Fruit fly (Drosophila melanogaster) whole organism, prepupa: Measurements from ENCODE around the gene smp-30.

ENCODE experiments used
- Blimp-1 ChIP-seq: fragments of 200-800 bp; sonication (Bioruptor generic); optimal IDR thresholded peaks from 3 replicates; lab custom pipeline; 2017; ENCODE audit warnings: missing biosample characterization, missing genetic modification characterization, mild to moderate bottlenecking, moderate library complexity, missing genetic modification reagents
- CG10669 ChIP-seq: fragments of 200-800 bp; sonication (Bioruptor generic); optimal IDR thresholded peaks from 3 replicates; lab custom pipeline; 2018; ENCODE audit warnings: missing biosample characterization, mild to moderate bottlenecking, missing genetic modification characterization, moderate library complexity
- CG11294 ChIP-seq: fragments of 200-800 bp; sonication (Bioruptor generic); IDR thresholded peaks from 2 replicates; pipeline ENCODE4 v1.3.6; 2022; ENCODE audit warnings: missing biosample characterization, missing genetic modification characterization
- CG11762 ChIP-seq: fragments of 200-800 bp; sonication (Bioruptor generic); optimal IDR thresholded peaks from 3 replicates; lab custom pipeline; 2016; ENCODE audit warnings: missing biosample characterization, missing genetic modification characterization; ENCODE audit not compliant: insufficient read depth
- CG11902 ChIP-seq: fragments of 200-800 bp; sonication (Bioruptor generic); optimal IDR thresholded peaks from 3 replicates; lab custom pipeline; 2016; ENCODE audit warnings: missing biosample characterization, missing genetic modification characterization
- CG15336 ChIP-seq: fragments of 200-800 bp; sonication (Bioruptor generic); IDR thresholded peaks from 2 replicates; pipeline ENCODE4 v1.3.6; 2022; ENCODE audit warnings: missing biosample characterization, missing genetic modification characterization
- CG16779 ChIP-seq: fragments of 200-800 bp; sonication (Bioruptor generic); optimal IDR thresholded peaks from 3 replicates; lab custom pipeline; 2017; ENCODE audit warnings: missing biosample characterization, mild to moderate bottlenecking, missing genetic modification characterization
- CG32006 ChIP-seq: fragments of 200-800 bp; sonication (Bioruptor generic); optimal IDR thresholded peaks from 3 replicates; lab custom pipeline; 2017; ENCODE audit warnings: missing biosample characterization, mild to moderate bottlenecking, missing genetic modification characterization
- CG34406 ChIP-seq: fragments of 200-800 bp; sonication (Bioruptor generic); optimal IDR thresholded peaks from 3 replicates; lab custom pipeline; 2016; ENCODE audit warnings: missing biosample characterization, missing genetic modification characterization
- CG3919 ChIP-seq: fragments of 200-800 bp; sonication (Bioruptor generic); optimal IDR thresholded peaks from 3 replicates; lab custom pipeline; 2016; ENCODE audit warnings: missing biosample characterization, missing genetic modification characterization
- CG6792 ChIP-seq: fragments of 200-800 bp; sonication (Bioruptor generic); optimal IDR thresholded peaks from 3 replicates; lab custom pipeline; 2016; ENCODE audit warnings: missing biosample characterization, missing genetic modification characterization
- CG6808 ChIP-seq: fragments of 200-800 bp; sonication (Bioruptor generic); optimal IDR thresholded peaks from 3 replicates; lab custom pipeline; 2017; ENCODE audit warnings: missing biosample characterization, missing genetic modification characterization, mild to moderate bottlenecking, moderate library complexity, missing genetic modification reagents
- CG6854 ChIP-seq: fragments of 200-800 bp; sonication (Bioruptor generic); optimal IDR thresholded peaks from 2 replicates; lab custom pipeline; 2017; ENCODE audit warnings: missing biosample characterization, mild to moderate bottlenecking, missing genetic modification characterization
- CG8119 ChIP-seq: fragments of 200-800 bp; sonication (Bioruptor generic); IDR thresholded peaks from 3 replicates; pipeline ENCODE4 v1.3.6; 2022; ENCODE audit warnings: missing biosample characterization, missing genetic modification characterization
- CG8319 ChIP-seq: fragments of 200-800 bp; sonication (Bioruptor generic); optimal IDR thresholded peaks from 3 replicates; lab custom pipeline; 2016; ENCODE audit warnings: missing biosample characterization, missing genetic modification characterization
- CG8632 ChIP-seq: fragments of 200-800 bp; sonication (Bioruptor generic); optimal IDR thresholded peaks from 3 replicates; lab custom pipeline; 2016; ENCODE audit warnings: missing biosample characterization, missing genetic modification characterization
- Eip75B ChIP-seq: fragments of 200-800 bp; sonication (Bioruptor generic); optimal IDR thresholded peaks from 3 replicates; lab custom pipeline; 2016; ENCODE audit warnings: missing biosample characterization, missing genetic modification characterization
- Eip78C ChIP-seq: fragments of 200-800 bp; sonication (Bioruptor generic); peaks from one replicate; lab custom pipeline; 2016; ENCODE audit warnings: missing biosample characterization, missing genetic modification characterization
- Ets21C ChIP-seq: fragments of 200-800 bp; sonication (Bioruptor generic); optimal IDR thresholded peaks from 3 replicates; lab custom pipeline; 2016; ENCODE audit warnings: missing biosample characterization, missing genetic modification characterization
- Ets96B ChIP-seq: fragments of 200-800 bp; optimal IDR thresholded peaks from 2 replicates; lab custom pipeline; 2019; ENCODE audit warnings: missing biosample characterization, mild to moderate bottlenecking, missing genetic modification characterization, moderate library complexity
- Gug ChIP-seq: fragments of 200-800 bp; sonication (Bioruptor generic); IDR thresholded peaks from 2 replicates; pipeline ENCODE4 v1.3.6; 2022; ENCODE audit warnings: missing biosample characterization, missing genetic modification characterization
- Hr38 ChIP-seq: sonication (Bioruptor generic); optimal IDR thresholded peaks from 2 replicates; lab custom pipeline; 2016; ENCODE audit warnings: missing biosample characterization, missing genetic modification characterization
- Hr4 ChIP-seq: fragments of 200-800 bp; sonication (Bioruptor generic); optimal IDR thresholded peaks from 3 replicates; lab custom pipeline; 2016; ENCODE audit warnings: missing biosample characterization, missing genetic modification characterization
- Met ChIP-seq: fragments of 200-800 bp; sonication (Bioruptor generic); optimal IDR thresholded peaks from 3 replicates; lab custom pipeline; 2016; ENCODE audit warnings: missing biosample characterization, missing genetic modification characterization
- OdsH ChIP-seq: fragments of 200-800 bp; sonication (Bioruptor generic); optimal IDR thresholded peaks from 3 replicates; lab custom pipeline; 2016; ENCODE audit warnings: missing biosample characterization, missing genetic modification characterization
- Smox ChIP-seq: fragments of 200-800 bp; sonication (Bioruptor generic); optimal IDR thresholded peaks from 3 replicates; lab custom pipeline; 2016; ENCODE audit warnings: missing biosample characterization, missing genetic modification characterization
- Sox14 ChIP-seq: fragments of 200-800 bp; sonication (Bioruptor generic); optimal IDR thresholded peaks from 3 replicates; lab custom pipeline; 2016; ENCODE audit warnings: missing biosample characterization, missing genetic modification characterization
- achi ChIP-seq: fragments of 200-800 bp; sonication (Bioruptor generic); optimal IDR thresholded peaks from 3 replicates; lab custom pipeline; 2016; ENCODE audit warnings: missing biosample characterization, missing genetic modification characterization
- dac ChIP-seq: fragments of 200-800 bp; sonication (Bioruptor generic); optimal IDR thresholded peaks from 2 replicates; lab custom pipeline; 2017; ENCODE audit warnings: missing biosample characterization, mild to moderate bottlenecking, missing genetic modification characterization
- dsx ChIP-seq: fragments of 200-800 bp; optimal IDR thresholded peaks from 3 replicates; lab custom pipeline; 2019; ENCODE audit warnings: missing biosample characterization, mild to moderate bottlenecking, missing genetic modification characterization, moderate library complexity; ENCODE audit not compliant: poor library complexity, severe bottlenecking
- eg ChIP-seq: fragments of 200-800 bp; sonication (Bioruptor generic); IDR thresholded peaks from 3 replicates; pipeline ENCODE4 v1.3.6; 2022; ENCODE audit warnings: missing biosample characterization, missing genetic modification characterization
- esn ChIP-seq: fragments of 200-800 bp; sonication (Bioruptor generic); optimal IDR thresholded peaks from 2 replicates; lab custom pipeline; 2016; ENCODE audit warnings: missing biosample characterization, mild to moderate bottlenecking, missing genetic modification characterization, moderate library complexity
- fd59A ChIP-seq: fragments of 200-800 bp; sonication (Bioruptor generic); optimal IDR thresholded peaks from 2 replicates; lab custom pipeline; 2017; ENCODE audit warnings: missing biosample characterization, mild to moderate bottlenecking, missing genetic modification characterization, missing genetic modification reagents
- fd85E ChIP-seq: fragments of 200-800 bp; sonication (Bioruptor generic); optimal IDR thresholded peaks from 3 replicates; lab custom pipeline; 2016; ENCODE audit warnings: missing biosample characterization, missing genetic modification characterization
- fkh ChIP-seq: fragments of 200-800 bp; sonication (Bioruptor generic); optimal IDR thresholded peaks from 3 replicates; lab custom pipeline; 2017; ENCODE audit warnings: missing biosample characterization, mild to moderate bottlenecking, missing genetic modification characterization, moderate library complexity
- lz ChIP-seq: fragments of 200-800 bp; sonication (Bioruptor generic); optimal IDR thresholded peaks from 3 replicates; lab custom pipeline; 2016; ENCODE audit warnings: missing biosample characterization, missing genetic modification characterization
- pdm3 ChIP-seq: fragments of 200-800 bp; sonication (Bioruptor generic); optimal IDR thresholded peaks from 3 replicates; lab custom pipeline; 2016; ENCODE audit warnings: missing biosample characterization, missing genetic modification characterization
- salr ChIP-seq, 2 experiments: fragments of 200-800 bp; sonication (Bioruptor generic); optimal IDR thresholded peaks; 3 replicates each; lab custom pipeline; 2016 to 2018; ENCODE audit warnings: missing biosample characterization in 2 of 2, missing genetic modification characterization in 2 of 2, mild to moderate bottlenecking in 1 of 2
- ss ChIP-seq, 2 experiments: fragments of 200-800 bp; sonication (Bioruptor generic); optimal IDR thresholded peaks; 2 replicates in 1 of 2; 3 replicates in 1 of 2; lab custom pipeline; 2017 to 2018; ENCODE audit warnings: mild to moderate bottlenecking in 2 of 2, missing biosample characterization in 2 of 2, missing genetic modification characterization in 2 of 2, moderate library complexity in 1 of 2
- topi ChIP-seq: fragments of 200-800 bp; sonication (Bioruptor generic); optimal IDR thresholded peaks from 3 replicates; lab custom pipeline; 2016; ENCODE audit warnings: missing biosample characterization, missing genetic modification characterization
- vri ChIP-seq: fragments of 200-800 bp; sonication (Bioruptor generic); optimal IDR thresholded peaks from 3 replicates; lab custom pipeline; 2016; ENCODE audit warnings: missing biosample characterization, mild to moderate bottlenecking, missing genetic modification characterization

smp-30 gene

dm6 chr3R:14721942-14722939, 28.8 kb downstream of the smp-30 start (continued):
- TF ChIP-seq CG11902: peak; percentile 36
- peak; percentile 49 for TF ChIP-seq CG6792 (GFP tag; lab: Kevin White, UChicago)
- peak; percentile 20 for TF ChIP-seq CG10669 (GFP tag; lab: Kevin White, UChicago)
- TF ChIP-seq esn (GFP tag; lab: Kevin White, UChicago): peak; percentile 80
- TF ChIP-seq Ets21C (GFP tag; lab: Kevin White, UChicago): peak; percentile 53
- TF ChIP-seq OdsH (GFP tag; lab: Kevin White, UChicago): peak; percentile 62
- TF ChIP-seq Gug (GFP tag; lab: Robert Waterston, UW): peak; percentile 53; the same call in 1 of the 2 replicates
- peak; percentile 66 for TF ChIP-seq CG34406 (GFP tag; lab: Kevin White, UChicago)
- TF ChIP-seq fkh (GFP tag; lab: Kevin White, UChicago): peak; percentile 59
- TF ChIP-seq Hr38 (GFP tag; lab: Kevin White, UChicago): no peak
- TF ChIP-seq pdm3 (GFP tag; lab: Kevin White, UChicago): peak; percentile 72
- peak; percentile 26 for TF ChIP-seq CG11762 (GFP tag; lab: Kevin White, UChicago)
- TF ChIP-seq eg (GFP tag; lab: Robert Waterston, UW): peak; percentile 67
- no peak for TF ChIP-seq CG8319
- peak; percentile 44 for TF ChIP-seq Eip75B (GFP tag; lab: Kevin White, UChicago)
- TF ChIP-seq dsx: peak; percentile 58
- TF ChIP-seq CG15336 (GFP tag; lab: Robert Waterston, UW): peak; percentile 70
- TF ChIP-seq CG6808 (GFP tag; lab: Kevin White, UChicago): peak; percentile 37
- TF ChIP-seq CG3919 (GFP tag; lab: Kevin White, UChicago): peak; percentile 58
- TF ChIP-seq salr (GFP tag; optimal IDR thresholded peaks at IDR 0.05; lab: Kevin White, UChicago): peak in 1 of 2 experiments; percentile 68
- TF ChIP-seq achi: peak; percentile 62
- peak; percentile 67 for TF ChIP-seq CG8119
- TF ChIP-seq Blimp-1: no peak
- TF ChIP-seq CG16779 (tag; lab: Kevin White, UChicago): no peak
- peak; percentile 74 for TF ChIP-seq Met
- no peak for TF ChIP-seq CG6854 (GFP tag; lab: Kevin White, UChicago)
- TF ChIP-seq fd59A: peak; percentile 13
- peak; percentile 52 for TF ChIP-seq dac (GFP tag; lab: Kevin White, UChicago)
- peak; percentile 68 to 73 for TF ChIP-seq ss (GFP tag; optimal IDR thresholded peaks at IDR 0.05; lab: Kevin White, UChicago)
- peak; percentile 60 for TF ChIP-seq Smox (GFP tag; lab: Kevin White, UChicago)
- peak; percentile 27 for TF ChIP-seq fd85E (GFP tag; lab: Kevin White, UChicago)
- TF ChIP-seq, all 60 proteins: peak for 52

dm6 chr3R:14720885-14721284, 30.2 kb downstream of the smp-30 start:
- no peak for TF ChIP-seq CG8119
- TF ChIP-seq Eip78C (GFP tag; lab: Kevin White, UChicago): peak; percentile 75
- no peak for TF ChIP-seq Ets96B
- no peak for TF ChIP-seq CG3919 (GFP tag; lab: Kevin White, UChicago)
- no peak for TF ChIP-seq CG16779 (tag; lab: Kevin White, UChicago)
- no peak for TF ChIP-seq CG34406 (GFP tag; lab: Kevin White, UChicago)
- no peak for TF ChIP-seq Sox14 (GFP tag; lab: Kevin White, UChicago)
- TF ChIP-seq topi (GFP tag; lab: Kevin White, UChicago): no peak
- no peak for TF ChIP-seq CG8632 (GFP tag; lab: Kevin White, UChicago)
- no peak for TF ChIP-seq Gug (GFP tag; lab: Robert Waterston, UW)
- TF ChIP-seq CG32006 (GFP tag; lab: Kevin White, UChicago): peak; percentile 33
- TF ChIP-seq Met: no peak
- TF ChIP-seq fkh (GFP tag; lab: Kevin White, UChicago): peak; percentile 16
- no peak for TF ChIP-seq vri (GFP tag; lab: Kevin White, UChicago)
- TF ChIP-seq CG11762 (GFP tag; lab: Kevin White, UChicago): no peak
- TF ChIP-seq lz: no peak
- TF ChIP-seq fd85E (GFP tag; lab: Kevin White, UChicago): no peak
- TF ChIP-seq CG10669 (GFP tag; lab: Kevin White, UChicago): no peak
- TF ChIP-seq Hr4 (GFP tag; lab: Kevin White, UChicago): peak; percentile 32
- no peak for TF ChIP-seq CG11294 (GFP tag; lab: Robert Waterston, UW)
